Fruit fly (Drosophila melanogaster) whole organism, embryonic: Measurements from ENCODE around the gene Spn38F.

Source experiments
- Ada2b ChIP-seq: fragments of 200-800 bp; sonication (Bioruptor generic); IDR thresholded peaks from 2 replicates; pipeline ENCODE4 v1.3.6; 2022; ENCODE audit warnings: missing biosample characterization, missing genetic modification characterization
- CG10274 ChIP-seq: fragments of 200-800 bp; sonication (Bioruptor generic); optimal IDR thresholded peaks from 3 replicates; lab custom pipeline; 2017; ENCODE audit warnings: missing biosample characterization, mild to moderate bottlenecking, missing genetic modification characterization
- CG11093 ChIP-seq: fragments of 200-800 bp; sonication (Bioruptor generic); IDR thresholded peaks from 3 replicates; pipeline ENCODE4 v1.3.6; 2022; ENCODE audit warnings: missing biosample characterization, missing genetic modification characterization
- CG13287 ChIP-seq: fragments of 200-800 bp; sonication (Bioruptor generic); IDR thresholded peaks from 2 replicates; pipeline ENCODE4 v1.3.6; 2022; ENCODE audit warnings: missing biosample characterization, missing genetic modification characterization; ENCODE audit not compliant: partially characterized antibody
- CG13424 ChIP-seq: fragments of 200-800 bp; sonication (Bioruptor generic); optimal IDR thresholded peaks from 2 replicates; lab custom pipeline; 2019; ENCODE audit warnings: missing biosample characterization, mild to moderate bottlenecking, missing genetic modification characterization, moderate library complexity
- CG14710 ChIP-seq: fragments of 200-800 bp; sonication (Bioruptor generic); optimal IDR thresholded peaks from 3 replicates; lab custom pipeline; 2019; ENCODE audit warnings: missing biosample characterization, mild to moderate bottlenecking, missing genetic modification characterization, moderate library complexity
- CG15601 ChIP-seq: fragments of 200-800 bp; sonication (Bioruptor generic); optimal IDR thresholded peaks from 3 replicates; lab custom pipeline; 2019; ENCODE audit warnings: missing biosample characterization, mild to moderate bottlenecking, missing genetic modification characterization, moderate library complexity
- CG1603 ChIP-seq: fragments of 200-800 bp; sonication (Bioruptor generic); optimal IDR thresholded peaks from 2 replicates; lab custom pipeline; 2019; ENCODE audit warnings: missing biosample characterization, mild to moderate bottlenecking, missing genetic modification characterization, moderate library complexity
- CG16813 ChIP-seq: fragments of 200-800 bp; sonication (Bioruptor generic); IDR thresholded peaks from 3 replicates; pipeline ENCODE4 v1.3.6; 2022; ENCODE audit warnings: missing biosample characterization, missing genetic modification characterization; ENCODE audit not compliant: partially characterized antibody
- CG18011 ChIP-seq: fragments of 200-800 bp; sonication (Bioruptor generic); optimal IDR thresholded peaks from 2 replicates; lab custom pipeline; 2017; ENCODE audit warnings: missing biosample characterization, missing genetic modification characterization, mild to moderate bottlenecking, moderate library complexity, missing genotype
- CG18262 ChIP-seq: fragments of 200-800 bp; optimal IDR thresholded peaks from 3 replicates; lab custom pipeline; 2019; ENCODE audit warnings: missing biosample characterization, mild to moderate bottlenecking, missing genetic modification characterization, moderate library complexity
- CG2199 ChIP-seq: fragments of 200-800 bp; sonication (Bioruptor generic); IDR thresholded peaks from 3 replicates; pipeline ENCODE4 v1.3.6; 2022; ENCODE audit warnings: missing biosample characterization, missing genetic modification characterization
- CG4282 ChIP-seq: fragments of 200-800 bp; sonication (Bioruptor generic); optimal IDR thresholded peaks from 2 replicates; lab custom pipeline; 2016; ENCODE audit warnings: missing biosample characterization, missing genetic modification characterization
- CG7357 ChIP-seq: fragments of 200-800 bp; sonication (Bioruptor generic); IDR thresholded peaks from 3 replicates; pipeline ENCODE4 v1.3.6; 2022; ENCODE audit warnings: missing biosample characterization, missing genetic modification characterization
- Dip2 ChIP-seq: fragments of 200-800 bp; sonication (Bioruptor generic); IDR thresholded peaks from 2 replicates; pipeline ENCODE4 v1.3.6; 2022; ENCODE audit warnings: missing biosample characterization, missing genetic modification characterization
- Dip3 ChIP-seq: fragments of 200-800 bp; sonication (Bioruptor generic); optimal IDR thresholded peaks from 3 replicates; lab custom pipeline; 2016; ENCODE audit warnings: missing biosample characterization, missing genetic modification characterization
- Drgx ChIP-seq: fragments of 200-800 bp; sonication (Bioruptor generic); IDR thresholded peaks from 2 replicates; pipeline ENCODE4 v1.3.6; 2022; ENCODE audit warnings: missing biosample characterization, missing genetic modification characterization
- Kr ChIP-seq: fragments of 200-800 bp; sonication (Bioruptor generic); optimal IDR thresholded peaks from 2 replicates; lab custom pipeline; 2017; ENCODE audit warnings: missing biosample characterization, mild to moderate bottlenecking, missing genetic modification characterization
- Med ChIP-seq: fragments of 200-800 bp; sonication (Bioruptor generic); peaks from one replicate; lab custom pipeline; 2016; ENCODE audit warnings: missing biosample characterization, missing genetic modification characterization, mild to moderate bottlenecking, inconsistent platforms, moderate library complexity
- Optix ChIP-seq: fragments of 200-800 bp; sonication (Bioruptor generic); IDR thresholded peaks from 3 replicates; pipeline ENCODE4 v1.3.6; 2022; ENCODE audit warnings: missing biosample characterization, missing genetic modification characterization
- Sox102F ChIP-seq: fragments of 200-800 bp; sonication (Bioruptor generic); optimal IDR thresholded peaks from 2 replicates; lab custom pipeline; 2018; ENCODE audit warnings: missing biosample characterization, mild to moderate bottlenecking, missing genetic modification characterization, moderate library complexity
- amos ChIP-seq: fragments of 200-800 bp; sonication (Bioruptor generic); IDR thresholded peaks from 2 replicates; pipeline ENCODE4 v1.3.6; 2022; ENCODE audit warnings: missing biosample characterization, missing genetic modification characterization; ENCODE audit not compliant: partially characterized antibody
- cato ChIP-seq: fragments of 200-800 bp; sonication (Bioruptor generic); optimal IDR thresholded peaks from 2 replicates; lab custom pipeline; 2016; ENCODE audit warnings: missing biosample characterization, missing genetic modification characterization, borderline replicate concordance
- ci ChIP-seq: fragments of 200-800 bp; sonication (Bioruptor generic); IDR thresholded peaks from 3 replicates; pipeline ENCODE4 v1.3.6; 2022; ENCODE audit warnings: missing biosample characterization, missing genetic modification characterization
- crc ChIP-seq: fragments of 200-800 bp; sonication (Bioruptor generic); optimal IDR thresholded peaks from 2 replicates; lab custom pipeline; 2016; ENCODE audit warnings: missing biosample characterization, missing genetic modification characterization
- cwo ChIP-seq: fragments of 200-800 bp; sonication (Bioruptor generic); optimal IDR thresholded peaks from 3 replicates; lab custom pipeline; 2017; ENCODE audit warnings: missing biosample characterization, missing genetic modification characterization, mild to moderate bottlenecking, moderate library complexity, missing genetic modification reagents
- luna ChIP-seq: fragments of 200-800 bp; sonication (Bioruptor generic); optimal IDR thresholded peaks from 2 replicates; lab custom pipeline; 2016; ENCODE audit warnings: missing biosample characterization, missing genetic modification characterization
- pan ChIP-seq, 4 experiments: fragments of >200 bp in 3 of 4; fragments of 200-800 bp in 1 of 4; sonication (Bioruptor generic) in 1 of 4; optimal IDR thresholded peaks in 3 of 4; IDR thresholded peaks in 1 of 4; 2 replicates each; pipeline versions ENCODE4 v1.3.6 to Lab custom; 2017 to 2022; ENCODE audit warnings: missing biosample characterization in 2 of 4, missing genetic modification characterization in 2 of 4, mixed read lengths in 1 of 4
- pho ChIP-seq: fragments of 200-800 bp; sonication (Bioruptor generic); optimal IDR thresholded peaks from 2 replicates; lab custom pipeline; 2016; ENCODE audit warnings: missing biosample characterization, missing genetic modification characterization
- ranshi ChIP-seq: fragments of 200-800 bp; sonication (Bioruptor generic); IDR thresholded peaks from 2 replicates; pipeline ENCODE4 v1.3.6; 2022; ENCODE audit warnings: missing biosample characterization, missing genetic modification characterization
- scrt ChIP-seq: fragments of 200-800 bp; sonication (Bioruptor generic); optimal IDR thresholded peaks from 2 replicates; lab custom pipeline; 2018; ENCODE audit warnings: missing biosample characterization, mild to moderate bottlenecking, missing genetic modification characterization, moderate library complexity
- sens ChIP-seq: fragments of 200-800 bp; sonication (Bioruptor generic); peaks from one replicate; lab custom pipeline; 2016; ENCODE audit warnings: missing biosample characterization, missing genetic modification characterization
- sens-2 ChIP-seq: fragments of 200-800 bp; sonication (Bioruptor generic); IDR thresholded peaks from 2 replicates; pipeline ENCODE4 v1.3.6; 2022; ENCODE audit warnings: missing biosample characterization, missing genetic modification characterization
- stwl ChIP-seq: fragments of 200-800 bp; sonication (Bioruptor generic); optimal IDR thresholded peaks from 3 replicates; lab custom pipeline; 2018; ENCODE audit warnings: missing biosample characterization, mild to moderate bottlenecking, missing genetic modification characterization, moderate library complexity
- sug ChIP-seq: fragments of 200-800 bp; optimal IDR thresholded peaks from 2 replicates; lab custom pipeline; 2019; ENCODE audit warnings: missing biosample characterization, mild to moderate bottlenecking, missing genetic modification characterization, moderate library complexity
- zfh1 ChIP-seq: fragments of 200-800 bp; sonication (Bioruptor generic); IDR thresholded peaks from 3 replicates; pipeline ENCODE4 v1.3.6; 2022; ENCODE audit warnings: missing biosample characterization, missing genetic modification characterization

Gene Spn38F

DNA sequence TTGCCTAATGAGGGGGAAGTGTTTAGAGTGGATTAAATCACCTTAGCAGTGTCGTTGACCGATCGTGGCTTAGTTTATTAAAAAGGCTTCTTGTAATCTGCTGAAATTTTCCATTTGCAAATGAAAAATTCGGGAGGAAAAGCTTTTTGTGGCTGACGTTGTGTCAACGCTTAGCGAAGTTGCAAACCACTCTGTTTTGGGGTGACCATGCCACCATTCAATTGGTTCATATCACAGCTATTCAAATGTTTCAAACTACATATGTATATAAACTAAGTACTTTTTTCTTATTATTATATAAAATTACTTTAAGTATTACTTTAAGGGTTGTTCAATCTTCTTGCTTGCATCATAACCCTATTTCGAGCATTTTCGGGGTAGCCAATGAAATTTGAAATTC lies 13.8 kb upstream of the Spn38F start (continued):
- TF ChIP-seq Dip3 (GFP tag; lab: Kevin White, UChicago), result no peak
- peak; percentile 56 for TF ChIP-seq stwl (tag; lab: Kevin White, UChicago)
- TF ChIP-seq amos (GFP tag; lab: Robert Waterston, UW), result no peak
- TF ChIP-seq luna (GFP tag; lab: Kevin White, UChicago), result no peak
- no peak for TF ChIP-seq zfh1 (GFP tag; lab: Robert Waterston, UW)
- TF ChIP-seq Dip2 (GFP tag; lab: Robert Waterston, UW), result no peak
- TF ChIP-seq CG13424 (tag; lab: Kevin White, UChicago), result no peak
- TF ChIP-seq pan (optimal IDR thresholded peaks at IDR 0.05; lab: Kevin White, UChicago), result no peak
- no peak for TF ChIP-seq pan (GFP tag; optimal IDR thresholded peaks at IDR 0.05 in 1 of 2, IDR thresholded peaks at IDR 0.05 in 1 of 2)
- TF ChIP-seq CG13287 (GFP tag; lab: Robert Waterston, UW), result peak; percentile 8; the same call in 1 of the 2 replicates
- TF ChIP-seq Ada2b (GFP tag; lab: Robert Waterston, UW), result no peak
- no peak for TF ChIP-seq CG14710 (tag; lab: Kevin White, UChicago)
- no peak for TF ChIP-seq CG10274 (GFP tag; lab: Kevin White, UChicago)
- peak; percentile 39 for TF ChIP-seq Med (GFP tag; lab: Kevin White, UChicago)
- TF ChIP-seq CG2199, result peak; percentile 82; the same call in 1 of the 3 replicates
- no peak for TF ChIP-seq CG7357 (GFP tag; lab: Robert Waterston, UW)
- peak; percentile 2 for TF ChIP-seq CG1603 (tag; lab: Kevin White, UChicago)
- peak; percentile 82 for TF ChIP-seq ranshi (GFP tag; lab: Robert Waterston, UW)
- TF ChIP-seq sens-2, result no peak

DNA sequence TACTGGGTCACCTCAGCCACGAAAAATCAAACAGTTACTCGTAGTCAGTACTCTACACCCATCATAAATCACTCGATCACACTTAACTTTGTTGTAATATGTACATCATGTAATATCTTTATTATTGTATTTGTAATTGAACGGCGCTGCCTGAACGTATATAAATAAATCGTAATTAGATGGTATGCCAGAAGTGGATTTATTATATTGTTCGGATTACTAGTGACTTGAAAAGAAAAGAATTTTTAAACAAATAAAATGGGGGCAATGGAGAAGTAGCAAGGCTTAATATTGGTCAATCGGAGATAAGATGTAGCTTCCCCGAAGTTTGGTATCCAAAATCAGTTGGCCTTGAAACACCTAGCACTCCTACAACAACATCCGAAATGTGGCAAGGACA lies 11.2 kb upstream of the Spn38F start, which contains the start of gene CG14402:
Gene CG14402 (plus strand): TSS at position 301 of the 400 bp plus-strand sequence.
- TF ChIP-seq cato (GFP tag; lab: Kevin White, UChicago) (no peak), CG13287 (GFP tag; lab: Robert Waterston, UW) (no peak), pho (GFP tag; lab: Kevin White, UChicago) (no peak)
- TF ChIP-seq, all 482 proteins: peak for 0

DNA sequence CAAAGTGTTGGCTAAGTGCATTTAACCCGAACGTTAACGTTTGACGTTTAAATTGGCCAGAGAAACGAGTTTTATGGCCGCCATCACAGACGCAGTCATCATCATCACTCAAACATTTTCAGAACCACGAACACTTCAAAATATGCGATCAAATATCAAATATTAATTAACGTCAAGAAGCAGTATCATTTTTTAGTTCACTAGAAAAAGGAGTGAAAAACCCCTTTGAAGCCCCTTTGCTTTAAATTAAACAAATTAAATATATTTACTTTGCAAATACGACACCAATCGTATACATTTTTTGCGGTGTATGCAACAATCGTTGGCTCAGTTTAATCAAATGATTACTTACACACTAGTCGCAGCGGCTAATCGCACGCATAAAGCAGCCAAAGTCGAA lies 6.6 kb upstream of the Spn38F start:
- TF ChIP-seq CG11093 (GFP tag; lab: Robert Waterston, UW), result no peak
- TF ChIP-seq sug (tag; lab: Kevin White, UChicago), result no peak
- no peak for TF ChIP-seq CG15601
- TF ChIP-seq CG18262, result no peak
- no peak for TF ChIP-seq cwo (GFP tag; lab: Kevin White, UChicago)
- no peak for TF ChIP-seq CG18011 (GFP tag; lab: Kevin White, UChicago)
- TF ChIP-seq CG16813, result no peak
- no peak for TF ChIP-seq Optix
- TF ChIP-seq sens (GFP tag; lab: Kevin White, UChicago), result no peak
- TF ChIP-seq Med (GFP tag; lab: Kevin White, UChicago), result peak; percentile 19
- no peak for TF ChIP-seq CG4282
- 0 out of 3 replicates have a peak, but pooled peaks have one; percentile 9 for TF ChIP-seq ci (GFP tag; lab: Robert Waterston, UW)
- TF ChIP-seq crc (GFP tag; lab: Kevin White, UChicago), result no peak
- peak; percentile 5 for TF ChIP-seq Sox102F (GFP tag; lab: Kevin White, UChicago)
- no peak for TF ChIP-seq Kr (GFP tag; lab: Kevin White, UChicago)
- TF ChIP-seq scrt, result no peak
- peak; percentile 49; the same call in 1 of the 2 replicates for TF ChIP-seq Drgx
